Fruit fly (Drosophila melanogaster) whole organism, embryonic: ENCODE data around the gene CG6574.

Source experiments
- CG10147 ChIP-seq: fragments of 200-800 bp; sonication (Bioruptor generic); optimal IDR thresholded peaks from 2 replicates; lab custom pipeline; 2019; ENCODE audit warnings: missing biosample characterization, mild to moderate bottlenecking, missing genetic modification characterization, moderate library complexity
- CG10274 ChIP-seq: fragments of 200-800 bp; sonication (Bioruptor generic); optimal IDR thresholded peaks from 3 replicates; lab custom pipeline; 2017; ENCODE audit warnings: missing biosample characterization, mild to moderate bottlenecking, missing genetic modification characterization
- CG11695 ChIP-seq: fragments of 200-800 bp; sonication (Bioruptor generic); IDR thresholded peaks from 3 replicates; pipeline ENCODE4 v1.3.6; 2022; ENCODE audit warnings: missing biosample characterization, missing genetic modification characterization
- CG1233 ChIP-seq: fragments of 200-800 bp; sonication (Bioruptor generic); optimal IDR thresholded peaks from 4 replicates; lab custom pipeline; 2018; ENCODE audit warnings: missing biosample characterization, mild to moderate bottlenecking, missing genetic modification characterization
- CG14965 ChIP-seq: fragments of 200-800 bp; sonication (Bioruptor generic); optimal IDR thresholded peaks from 2 replicates; lab custom pipeline; 2016; ENCODE audit warnings: missing biosample characterization, missing genetic modification characterization, borderline replicate concordance
- CG15073 ChIP-seq: fragments of 200-800 bp; sonication (Bioruptor generic); optimal IDR thresholded peaks from 2 replicates; lab custom pipeline; 2016; ENCODE audit warnings: missing biosample characterization, missing genetic modification characterization
- CG15479 ChIP-seq: fragments of 200-800 bp; sonication (Bioruptor generic); optimal IDR thresholded peaks from 3 replicates; lab custom pipeline; 2019; ENCODE audit warnings: missing biosample characterization, mild to moderate bottlenecking, missing genetic modification characterization, moderate library complexity
- CG15601 ChIP-seq: fragments of 200-800 bp; sonication (Bioruptor generic); optimal IDR thresholded peaks from 3 replicates; lab custom pipeline; 2019; ENCODE audit warnings: missing biosample characterization, mild to moderate bottlenecking, missing genetic modification characterization, moderate library complexity
- CG16813 ChIP-seq: fragments of 200-800 bp; sonication (Bioruptor generic); IDR thresholded peaks from 3 replicates; pipeline ENCODE4 v1.3.6; 2022; ENCODE audit warnings: missing biosample characterization, missing genetic modification characterization; ENCODE audit not compliant: partially characterized antibody
- CG16863 ChIP-seq: fragments of 200-800 bp; sonication (Bioruptor generic); optimal IDR thresholded peaks from 3 replicates; lab custom pipeline; 2016; ENCODE audit warnings: missing biosample characterization, missing genetic modification characterization
- CG17328 ChIP-seq: fragments of 200-800 bp; sonication (Bioruptor generic); IDR thresholded peaks from 2 replicates; pipeline ENCODE4 v1.3.6; 2022; ENCODE audit warnings: missing biosample characterization, missing genetic modification characterization
- CG18764 ChIP-seq: fragments of 200-800 bp; sonication (Bioruptor generic); optimal IDR thresholded peaks from 3 replicates; lab custom pipeline; 2016; ENCODE audit warnings: missing biosample characterization, missing genetic modification characterization
- CG2120 ChIP-seq: fragments of 200-800 bp; sonication (Bioruptor generic); optimal IDR thresholded peaks from 3 replicates; lab custom pipeline; 2016; ENCODE audit warnings: missing biosample characterization, missing genetic modification characterization
- CG2202 ChIP-seq: fragments of 200-800 bp; sonication (Bioruptor generic); optimal IDR thresholded peaks from 2 replicates; lab custom pipeline; 2018; ENCODE audit warnings: missing biosample characterization, mild to moderate bottlenecking, missing genetic modification characterization
- CG34422 ChIP-seq: fragments of 200-800 bp; sonication (Bioruptor generic); IDR thresholded peaks from 3 replicates; pipeline ENCODE4 v1.3.6; 2022; ENCODE audit warnings: missing biosample characterization, missing genetic modification characterization
- CG8290 ChIP-seq, 3 experiments: fragments of 200-800 bp; sonication (Bioruptor generic); optimal IDR thresholded peaks; 2 replicates each; lab custom pipeline; 2016 to 2019; ENCODE audit warnings: missing biosample characterization in 3 of 3, missing genetic modification characterization in 3 of 3, mild to moderate bottlenecking in 2 of 3, moderate library complexity in 1 of 3
- CG8765 ChIP-seq: fragments of 200-800 bp; sonication (Bioruptor generic); IDR thresholded peaks from 2 replicates; pipeline ENCODE4 v1.3.6; 2022; ENCODE audit warnings: missing biosample characterization, missing genetic modification characterization
- CG9215 ChIP-seq: fragments of 200-800 bp; sonication (Bioruptor generic); IDR thresholded peaks from 2 replicates; pipeline ENCODE4 v1.3.6; 2022; ENCODE audit warnings: missing biosample characterization, missing genetic modification characterization
- CG9609 ChIP-seq: fragments of 200-800 bp; sonication (Bioruptor generic); optimal IDR thresholded peaks from 3 replicates; lab custom pipeline; 2016; ENCODE audit warnings: missing biosample characterization, missing genetic modification characterization
- CG9932 ChIP-seq: fragments of 200-800 bp; sonication (Bioruptor generic); IDR thresholded peaks from 2 replicates; pipeline ENCODE4 v1.3.6; 2022; ENCODE audit warnings: missing biosample characterization, missing genetic modification characterization
- CrebB ChIP-seq: fragments of 200-800 bp; sonication (Bioruptor generic); optimal IDR thresholded peaks from 3 replicates; lab custom pipeline; 2018; ENCODE audit warnings: missing biosample characterization, mild to moderate bottlenecking, missing genetic modification characterization
- Dll ChIP-seq: fragments of 200-800 bp; sonication (Bioruptor generic); IDR thresholded peaks from 4 replicates; pipeline ENCODE4 v1.3.6; 2022; ENCODE audit warnings: missing biosample characterization, missing genetic modification characterization; ENCODE audit not compliant: partially characterized antibody
- GATAe ChIP-seq: fragments of 200-800 bp; sonication (Bioruptor generic); conservative IDR thresholded peaks from 2 replicates; pipeline ENCODE4 v1.3.6; 2022; ENCODE audit warnings: missing biosample characterization, missing genetic modification characterization
- Gug ChIP-seq: fragments of 200-800 bp; sonication (Bioruptor generic); IDR thresholded peaks from 4 replicates; pipeline ENCODE4 v1.3.6; 2022; ENCODE audit warnings: missing biosample characterization, missing genetic modification characterization
- HmgZ ChIP-seq: fragments of 200-800 bp; sonication (Bioruptor generic); optimal IDR thresholded peaks from 2 replicates; lab custom pipeline; 2018; ENCODE audit warnings: missing biosample characterization, mild to moderate bottlenecking, missing genetic modification characterization
- Hr51 ChIP-seq, 2 experiments: fragments of 200-800 bp; sonication (Bioruptor generic); optimal IDR thresholded peaks; 2 replicates in 1 of 2; 3 replicates in 1 of 2; lab custom pipeline; 2016 to 2018; ENCODE audit warnings: missing biosample characterization in 2 of 2, missing genetic modification characterization in 2 of 2, mild to moderate bottlenecking in 1 of 2, moderate library complexity in 1 of 2
- Med ChIP-seq: fragments of 200-800 bp; sonication (Bioruptor generic); peaks from one replicate; lab custom pipeline; 2016; ENCODE audit warnings: missing biosample characterization, missing genetic modification characterization, mild to moderate bottlenecking, inconsistent platforms, moderate library complexity
- Mes4 ChIP-seq: fragments of 200-800 bp; sonication (Bioruptor generic); optimal IDR thresholded peaks from 2 replicates; lab custom pipeline; 2016; ENCODE audit warnings: missing biosample characterization, missing genetic modification characterization
- Mrtf ChIP-seq: fragments of 200-800 bp; sonication (Bioruptor generic); IDR thresholded peaks from 3 replicates; pipeline ENCODE4 v1.3.6; 2022; ENCODE audit warnings: missing biosample characterization, missing genetic modification characterization
- Nf-YA ChIP-seq: fragments of 200-800 bp; sonication (Bioruptor generic); IDR thresholded peaks from 2 replicates; pipeline ENCODE4 v1.3.6; 2022; ENCODE audit warnings: missing biosample characterization, missing genetic modification characterization
- Oli ChIP-seq: fragments of 200-800 bp; sonication (Bioruptor generic); optimal IDR thresholded peaks from 2 replicates; lab custom pipeline; 2018; ENCODE audit warnings: missing biosample characterization, mild to moderate bottlenecking, missing genetic modification characterization, moderate library complexity
- Poxn ChIP-seq: fragments of 200-800 bp; sonication (Bioruptor generic); IDR thresholded peaks from 2 replicates; pipeline ENCODE4 v1.3.6; 2022; ENCODE audit warnings: missing biosample characterization, missing genetic modification characterization
- Scr ChIP-seq: fragments of 200-800 bp; sonication (Bioruptor generic); IDR thresholded peaks from 2 replicates; pipeline ENCODE4 v1.3.6; 2022; ENCODE audit warnings: missing biosample characterization, missing genetic modification characterization; ENCODE audit not compliant: partially characterized antibody
- bcd ChIP-seq: fragments of 200-800 bp; sonication (Bioruptor generic); optimal IDR thresholded peaks from 2 replicates; lab custom pipeline; 2017; ENCODE audit warnings: missing biosample characterization, mild to moderate bottlenecking, missing genetic modification characterization
- da ChIP-seq: fragments of 200-800 bp; sonication (Bioruptor generic); optimal IDR thresholded peaks from 2 replicates; lab custom pipeline; 2016; ENCODE audit warnings: missing biosample characterization, missing genetic modification characterization
- dati ChIP-seq: fragments of 200-800 bp; sonication (Bioruptor generic); IDR thresholded peaks from 2 replicates; pipeline ENCODE4 v1.3.6; 2022; ENCODE audit warnings: missing biosample characterization, missing genetic modification characterization
- dpn ChIP-seq, 2 experiments: fragments of 200-800 bp; sonication (Bioruptor generic); optimal IDR thresholded peaks; 3 replicates each; lab custom pipeline; 2016; ENCODE audit warnings: missing biosample characterization in 2 of 2, missing genetic modification characterization in 2 of 2
- fd64A ChIP-seq: fragments of 200-800 bp; sonication (Bioruptor generic); optimal IDR thresholded peaks from 3 replicates; lab custom pipeline; 2018; ENCODE audit warnings: missing biosample characterization, mild to moderate bottlenecking, missing genetic modification characterization
- fru ChIP-seq: fragments of >200 bp; optimal IDR thresholded peaks from 2 replicates; lab custom pipeline; 2017
- gfzf ChIP-seq: fragments of 200-800 bp; sonication (Bioruptor generic); optimal IDR thresholded peaks from 2 replicates; lab custom pipeline; 2016; ENCODE audit warnings: missing biosample characterization, mild to moderate bottlenecking, missing genetic modification characterization, moderate library complexity
- grn ChIP-seq: fragments of 200-800 bp; sonication (Bioruptor generic); optimal IDR thresholded peaks from 3 replicates; lab custom pipeline; 2017; ENCODE audit warnings: missing biosample characterization, missing genetic modification characterization
- lab ChIP-seq: fragments of 200-800 bp; sonication (Bioruptor generic); optimal IDR thresholded peaks from 3 replicates; lab custom pipeline; 2017; ENCODE audit warnings: missing biosample characterization, missing genetic modification characterization, mild to moderate bottlenecking, moderate library complexity, missing genetic modification reagents
- row ChIP-seq: fragments of 200-800 bp; sonication (Bioruptor generic); IDR thresholded peaks from 3 replicates; pipeline ENCODE4 v1.3.6; 2022; ENCODE audit warnings: missing biosample characterization, missing genetic modification characterization
- slp2 ChIP-seq: fragments of 200-800 bp; sonication (Bioruptor generic); optimal IDR thresholded peaks from 2 replicates; lab custom pipeline; 2016; ENCODE audit warnings: missing biosample characterization, missing genetic modification characterization
- sr ChIP-seq: fragments of 200-800 bp; sonication (Bioruptor generic); IDR thresholded peaks from 3 replicates; pipeline ENCODE4 v1.3.6; 2022; ENCODE audit warnings: missing biosample characterization, missing genetic modification characterization
- ssp ChIP-seq: fragments of 200-800 bp; sonication (Bioruptor generic); IDR thresholded peaks from 2 replicates; pipeline ENCODE4 v1.3.6; 2022; ENCODE audit warnings: missing biosample characterization, missing genetic modification characterization
- twi ChIP-seq: fragments of 200-800 bp; optimal IDR thresholded peaks from 2 replicates; lab custom pipeline; 2019; ENCODE audit warnings: missing biosample characterization, mild to moderate bottlenecking, missing genetic modification characterization, moderate library complexity
- zf30C ChIP-seq: fragments of 200-800 bp; sonication (Bioruptor generic); optimal IDR thresholded peaks from 3 replicates; lab custom pipeline; 2018; ENCODE audit warnings: missing biosample characterization, mild to moderate bottlenecking, missing genetic modification characterization

CG6574 gene

DNA sequence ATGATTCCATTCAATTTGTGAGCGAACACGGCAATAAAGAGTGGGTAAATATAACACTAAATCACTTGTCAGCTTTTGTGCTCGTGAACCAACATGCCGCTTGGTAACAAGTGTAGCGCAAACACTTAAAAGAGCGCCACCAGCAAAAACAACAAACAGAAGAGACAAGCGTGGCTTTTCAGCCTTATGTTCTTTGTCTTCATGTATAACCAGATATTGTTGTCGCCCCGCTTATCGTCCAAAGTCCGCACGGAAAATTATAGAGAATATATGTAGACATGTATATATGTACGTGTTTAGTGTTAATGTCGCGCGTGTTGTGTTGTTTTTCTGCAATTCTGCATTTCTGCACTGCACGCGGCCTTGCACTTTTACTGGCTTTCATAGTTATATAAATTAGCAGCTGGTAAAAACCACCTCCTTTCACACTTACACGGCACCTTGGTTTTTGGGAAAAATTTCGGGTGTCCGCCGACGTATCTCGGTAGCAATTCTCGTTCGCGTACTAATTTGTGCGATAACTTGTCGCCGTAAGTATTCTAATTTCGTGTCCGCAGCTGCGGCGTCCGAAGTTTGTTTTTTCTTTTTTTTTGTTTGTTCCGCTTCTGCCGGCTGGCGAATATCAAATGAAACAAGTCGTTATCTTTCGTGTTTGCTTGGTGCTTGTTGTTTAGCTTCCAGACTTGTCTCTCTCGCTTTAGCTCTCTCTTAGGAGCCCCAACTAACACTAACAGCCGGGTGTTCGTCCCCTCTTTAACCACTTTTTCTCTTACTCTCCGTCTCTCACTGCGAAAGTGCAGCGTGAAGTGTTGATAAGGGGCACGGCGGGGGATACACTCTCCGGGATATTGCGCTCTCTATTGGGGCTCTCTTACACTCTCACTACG, 26.1 kb upstream of the CG6574 start (continued):
- TF ChIP-seq CG18764 (no peak), da (GFP tag; lab: Kevin White, UChicago) (no peak), CG15073 (GFP tag; lab: Kevin White, UChicago) (no peak), CG1233 (GFP tag; lab: Kevin White, UChicago) (no peak), Mes4 (GFP tag; lab: Kevin White, UChicago) (no peak), Oli (tag; lab: Kevin White, UChicago) (no peak), grn (GFP tag; lab: Kevin White, UChicago) (no peak), HmgZ (tag; lab: Kevin White, UChicago) (peak; percentile 25), CG10147 (GFP tag; lab: Kevin White, UChicago) (peak; percentile 20), Mrtf (GFP tag; lab: Robert Waterston, UW) (no peak), Nf-YA (GFP tag; lab: Robert Waterston, UW) (no peak), fru (lab: Kevin White, UChicago) (no peak), Dll (GFP tag; lab: Robert Waterston, UW) (peak; percentile 57; the same call in 3 of the 4 replicates), CG14965 (no peak), CG10274 (GFP tag; lab: Kevin White, UChicago) (peak; percentile 98), dati (GFP tag; lab: Robert Waterston, UW) (no peak), CG8290 (GFP tag; optimal IDR thresholded peaks at IDR 0.05; lab: Kevin White, UChicago) (no peak), CG8290 (tag; optimal IDR thresholded peaks at IDR 0.05; lab: Kevin White, UChicago) (peak in 1 of 2 experiments; percentile 65), dpn (GFP tag; optimal IDR thresholded peaks at IDR 0.05; lab: Kevin White, UChicago) (peak; percentile 19 to 26), CG8765 (GFP tag; lab: Robert Waterston, UW) (no peak), zf30C (GFP tag; lab: Kevin White, UChicago) (no peak), CG2120 (peak; percentile 43), gfzf (GFP tag; lab: Kevin White, UChicago) (no peak), twi (no peak), ssp (no peak), row (GFP tag; lab: Robert Waterston, UW) (peak; percentile 65), CG17328 (GFP tag; lab: Robert Waterston, UW) (0 out of 2 replicates have a peak, but pooled peaks have one; percentile 12), Scr (GFP tag; lab: Robert Waterston, UW) (0 out of 2 replicates have a peak, but pooled peaks have one; percentile 13), CG15601 (tag; lab: Kevin White, UChicago) (no peak), CG16813 (GFP tag; lab: Robert Waterston, UW) (no peak), CG16863 (GFP tag; lab: Kevin White, UChicago) (no peak), Gug (GFP tag; lab: Robert Waterston, UW) (peak; percentile 25; the same call in 1 of the 4 replicates), Med (peak; percentile 90), Poxn (GFP tag; lab: Robert Waterston, UW) (no peak), bcd (GFP tag; lab: Kevin White, UChicago) (no peak), fd64A (GFP tag; lab: Kevin White, UChicago) (no peak), GATAe (no peak), CG34422 (GFP tag; lab: Robert Waterston, UW) (peak; percentile 52; the same call in 1 of the 3 replicates), Hr51 (GFP tag; optimal IDR thresholded peaks at IDR 0.05; lab: Kevin White, UChicago) (peak in 1 of 2 experiments; percentile 9), CG11695 (GFP tag; lab: Robert Waterston, UW) (0 out of 3 replicates have a peak, but pooled peaks have one; percentile 6), CG2202 (tag; lab: Kevin White, UChicago) (no peak), lab (GFP tag; lab: Kevin White, UChicago) (peak; percentile 55), CrebB (tag; lab: Kevin White, UChicago) (peak; percentile 42), sr (GFP tag; lab: Robert Waterston, UW) (0 out of 3 replicates have a peak, but pooled peaks have one; percentile 4), CG9215 (no peak; the same call in 1 of the 2 replicates), CG9609 (GFP tag; lab: Kevin White, UChicago) (no peak), CG15479 (GFP tag; lab: Kevin White, UChicago) (no peak), slp2 (GFP tag; lab: Kevin White, UChicago) (no peak), CG9932 (GFP tag; lab: Robert Waterston, UW) (peak; percentile 75)
